Worm (Caenorhabditis elegans): ENCODE results near the gene ugt-51.

ce11 chrV:5194508-5194907 is 17.4 kb upstream of the ugt-51 start, which contains the start of gene abu-8:
- TF ChIP-seq him-1 (tag; optimal IDR thresholded peaks at IDR 0.05) (no peak), dao-5 (tag; optimal IDR thresholded peaks at IDR 0.05) (no peak)

Measured in whole organism, L4/young adult.